Worm (Caenorhabditis elegans): ENCODE results near the gene E04F6.15.

DNA sequence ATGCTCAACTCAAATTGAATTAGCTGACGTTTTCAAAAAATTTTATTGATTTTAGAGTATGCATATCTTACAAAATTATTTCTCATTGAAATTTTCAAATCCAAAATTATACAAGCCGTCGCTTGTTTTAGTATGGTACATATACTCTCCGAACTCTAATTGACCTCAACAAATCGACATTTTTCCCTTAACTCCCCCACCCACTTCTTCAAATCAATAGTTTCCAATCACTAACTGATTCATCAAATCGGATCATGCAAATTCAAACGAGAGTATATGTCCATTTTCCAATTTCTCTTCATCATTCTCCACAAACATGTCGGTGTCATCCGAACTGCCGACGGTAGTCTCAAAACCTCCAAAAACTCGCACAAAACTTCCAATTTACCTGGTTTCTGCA, 21.0 kb downstream of the E04F6.15 start, which contains the start of gene E04F6.4:
- TF ChIP-seq him-1 (tag; optimal IDR thresholded peaks at IDR 0.05) (no peak), W03F9.2 (tag; optimal IDR thresholded peaks at IDR 0.05) (no peak), dao-5 (tag; optimal IDR thresholded peaks at IDR 0.05) (no peak)

All from whole organism, L4/young adult.